Fruit fly (Drosophila melanogaster) whole organism, wandering third instar larva: Measurements from ENCODE around the gene Prtl99C.

Source experiments
- Dfd ChIP-seq: fragments of >200 bp; optimal IDR thresholded peaks from 2 replicates; lab custom pipeline; 2017; ENCODE audit warnings: missing biosample characterization, missing genetic modification characterization
- Dif ChIP-seq: fragments of 200-275, 200-300 bp; sonication (Bioruptor generic); optimal IDR thresholded peaks from 2 replicates; lab custom pipeline; 2018; ENCODE audit warnings: missing biosample characterization, missing genetic modification characterization; ENCODE audit not compliant: partially characterized antibody
- GATAd ChIP-seq: sonication (Bioruptor generic); optimal IDR thresholded peaks from 2 replicates; lab custom pipeline; 2016; ENCODE audit warnings: missing biosample characterization, missing genetic modification characterization
- Myc ChIP-seq: fragments of >200 bp; optimal IDR thresholded peaks from 2 replicates; lab custom pipeline; 2017
- OdsH ChIP-seq: fragments of 200-800 bp; sonication (Bioruptor generic); optimal IDR thresholded peaks from 2 replicates; lab custom pipeline; 2016; ENCODE audit warnings: missing biosample characterization, mild to moderate bottlenecking, missing genetic modification characterization
- Rel ChIP-seq, 2 experiments: fragments of 200-800 bp; sonication (Bioruptor generic) in 1 of 2; optimal IDR thresholded peaks; 2 replicates in 1 of 2; 3 replicates in 1 of 2; lab custom pipeline; 2016 to 2019; ENCODE audit warnings: mild to moderate bottlenecking in 2 of 2, missing biosample characterization in 2 of 2, missing genetic modification characterization in 2 of 2, moderate library complexity in 1 of 2
- Sp1 ChIP-seq: fragments of 200-800 bp; sonication (Bioruptor generic); optimal IDR thresholded peaks from 3 replicates; lab custom pipeline; 2019; ENCODE audit warnings: missing biosample characterization, mild to moderate bottlenecking, missing genetic modification characterization, moderate library complexity
- ey ChIP-seq: fragments of 200-800 bp; sonication (Bioruptor generic); optimal IDR thresholded peaks from 2 replicates; lab custom pipeline; 2016; ENCODE audit warnings: missing biosample characterization, missing genetic modification characterization
- fru ChIP-seq: fragments of 200-800 bp; sonication (Bioruptor generic); optimal IDR thresholded peaks from 3 replicates; lab custom pipeline; 2016; ENCODE audit warnings: missing biosample characterization, mild to moderate bottlenecking, missing genetic modification characterization
- lola ChIP-seq: fragments of >200 bp; optimal IDR thresholded peaks from 2 replicates; lab custom pipeline; 2017; ENCODE audit warnings: missing biosample characterization, missing genetic modification characterization
- psq ChIP-seq: fragments of 200-800 bp; sonication (Bioruptor generic); optimal IDR thresholded peaks from 3 replicates; lab custom pipeline; 2017; ENCODE audit warnings: missing biosample characterization, mild to moderate bottlenecking, missing genetic modification characterization, moderate library complexity
- rgr ChIP-seq: fragments of 200-800 bp; sonication (Bioruptor generic); optimal IDR thresholded peaks from 3 replicates; lab custom pipeline; 2016; ENCODE audit warnings: missing biosample characterization, mild to moderate bottlenecking, missing genetic modification characterization

DNA sequence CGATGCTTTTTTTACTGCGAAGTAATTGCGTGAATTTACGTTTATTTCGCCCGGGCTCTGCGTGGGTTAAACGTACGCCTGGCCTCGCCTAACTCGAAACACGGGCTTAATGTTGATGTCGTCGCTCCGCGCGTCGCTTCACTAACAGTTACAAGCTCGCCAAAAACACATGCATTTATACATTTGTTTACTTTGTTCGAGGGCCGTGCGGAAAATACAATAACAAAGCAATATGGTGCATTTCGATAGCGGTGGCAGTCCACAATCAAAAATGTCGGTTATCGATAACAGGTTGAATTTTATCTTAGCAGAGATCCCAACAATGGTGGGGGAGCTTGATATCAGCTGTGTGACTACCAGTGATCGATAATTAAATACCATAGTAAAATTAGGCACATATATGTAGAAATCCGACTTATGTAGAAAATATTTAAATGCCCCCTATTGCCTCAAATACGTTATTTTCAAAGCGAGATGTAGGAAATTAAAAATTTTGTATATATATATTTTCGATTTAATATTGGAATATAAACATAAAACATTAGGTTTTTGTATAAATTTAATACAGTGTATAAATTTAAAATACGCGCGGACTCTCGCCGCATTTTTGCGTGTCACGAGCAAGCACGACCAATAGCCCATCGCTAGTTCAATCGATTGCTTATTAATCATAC is 33.1 kb downstream of the Prtl99C start, which contains the start of gene Zip99C:
- TF ChIP-seq rgr (GFP tag; lab: Kevin White, UChicago), result no peak
- peak; percentile 32 for TF ChIP-seq psq
- TF ChIP-seq Myc, result no peak
- TF ChIP-seq Sp1 (GFP tag; lab: Kevin White, UChicago), result peak; percentile 25
- TF ChIP-seq lola, result no peak
- peak; percentile 13 for TF ChIP-seq GATAd (GFP tag; lab: Kevin White, UChicago)
- TF ChIP-seq Rel (GFP tag; optimal IDR thresholded peaks at IDR 0.05; lab: Kevin White, UChicago), result no peak
- TF ChIP-seq Rel (tag; optimal IDR thresholded peaks at IDR 0.05; lab: Kevin White, UChicago), result peak; percentile 74
- peak; percentile 34 for TF ChIP-seq fru (GFP tag; lab: Kevin White, UChicago)
- no peak for TF ChIP-seq Dfd (GFP tag; lab: Kevin White, UChicago)
- peak; percentile 6 for TF ChIP-seq Dif (GFP tag; lab: Kevin White, UChicago)
- TF ChIP-seq OdsH (GFP tag; lab: Kevin White, UChicago), result peak; percentile 45
- TF ChIP-seq ey (GFP tag; lab: Kevin White, UChicago), result no peak
